Worm (Caenorhabditis elegans) whole organism, early embryonic: ENCODE data around the gene lgc-4.

ENCODE experiments used
- B0310.2 ChIP-seq: sonication (generic microtip); optimal IDR thresholded peaks from 2 replicates; lab custom pipeline; 2016; ENCODE audit warnings: mild to moderate bottlenecking, missing genetic modification characterization, missing compliant biosample characterization
- F13C5.2 ChIP-seq: sonication (generic microtip); optimal IDR thresholded peaks from 2 replicates; lab custom pipeline; 2017; ENCODE audit warnings: mild to moderate bottlenecking, missing genetic modification characterization, inconsistent platforms, missing compliant biosample characterization
- aly-1 ChIP-seq: sonication (generic microtip); optimal IDR thresholded peaks from 2 replicates; lab custom pipeline; 2016; ENCODE audit warnings: missing genetic modification characterization, missing compliant biosample characterization
- ama-1 ChIP-seq: fragments of 150-350 bp; optimal IDR thresholded peaks from 2 replicates; lab custom pipeline; 2014
- ceh-13 ChIP-seq: fragments of 200-800 bp; sonication (Bioruptor generic); optimal IDR thresholded peaks from 2 replicates; lab custom pipeline; 2018; ENCODE audit warnings: mild to moderate bottlenecking, missing genetic modification characterization, missing compliant biosample characterization
- ceh-36 ChIP-seq: sonication (generic microtip); optimal IDR thresholded peaks from 2 replicates; lab custom pipeline; 2016; ENCODE audit warnings: missing genetic modification characterization, inconsistent platforms, missing compliant biosample characterization
- ets-7 ChIP-seq: sonication (generic microtip); optimal IDR thresholded peaks from 2 replicates; lab custom pipeline; 2016; ENCODE audit warnings: missing genotype, missing genetic modification characterization, missing compliant biosample characterization
- flt-1 ChIP-seq: fragments of 200-800 bp; sonication (Bioruptor generic); IDR thresholded peaks from 2 replicates; pipeline ENCODE4 v1.3.6; 2022; ENCODE audit warnings: missing genetic modification characterization, missing compliant biosample characterization
- hmbx-1 ChIP-seq: sonication (generic microtip); optimal IDR thresholded peaks from 2 replicates; lab custom pipeline; 2016; ENCODE audit warnings: mild to moderate bottlenecking, missing genetic modification characterization, missing compliant biosample characterization
- hmg-4 ChIP-seq: fragments of 200-800 bp; sonication (Bioruptor generic); optimal IDR thresholded peaks from 2 replicates; lab custom pipeline; 2018; ENCODE audit warnings: mild to moderate bottlenecking, missing genetic modification characterization, missing compliant biosample characterization
- hnd-1 ChIP-seq: sonication (generic microtip); optimal IDR thresholded peaks from 2 replicates; lab custom pipeline; 2016; ENCODE audit warnings: missing genetic modification characterization, missing compliant biosample characterization
- pes-1 ChIP-seq: fragments of 200-800 bp; sonication (Bioruptor generic); IDR thresholded peaks from 2 replicates; pipeline ENCODE4 v1.3.6; 2022; ENCODE audit warnings: missing genetic modification reagents, missing genetic modification characterization, missing compliant biosample characterization
- scrt-1 ChIP-seq: fragments of 200-800 bp; sonication (Bioruptor generic); IDR thresholded peaks from 2 replicates; pipeline ENCODE4 v1.3.6; 2022; ENCODE audit warnings: missing genetic modification characterization, missing compliant biosample characterization
- sea-1 ChIP-seq: fragments of 200-800 bp; sonication (Bioruptor generic); conservative IDR thresholded peaks from 2 replicates; pipeline ENCODE4 v1.3.6; 2022; ENCODE audit warnings: missing genetic modification characterization, missing compliant biosample characterization
- tbx-11 ChIP-seq: fragments of 200-800 bp; sonication (Bioruptor generic); IDR thresholded peaks from 2 replicates; pipeline ENCODE4 v1.3.6; 2022; ENCODE audit warnings: missing genetic modification characterization, missing compliant biosample characterization
- tbx-37 ChIP-seq: fragments of 200-800 bp; sonication (Bioruptor generic); conservative IDR thresholded peaks from 2 replicates; pipeline ENCODE4 v1.3.6; 2022; ENCODE audit warnings: missing genetic modification reagents, missing genetic modification characterization, missing compliant biosample characterization
- tra-4 ChIP-seq: sonication (generic microtip); optimal IDR thresholded peaks from 2 replicates; lab custom pipeline; 2017; ENCODE audit warnings: missing genetic modification characterization, missing compliant biosample characterization

lgc-4 gene

ce11 chrX:9268373-9268772 lies 26.4 kb upstream of the lgc-4 start:
- TF ChIP-seq pes-1 (GFP tag; lab: Robert Waterston, UW): no peak
- no peak for TF ChIP-seq ceh-36 (tag; lab: Kevin White, UChicago)
- no peak for TF ChIP-seq hmg-4
- no peak for TF ChIP-seq hmbx-1 (tag; lab: Kevin White, UChicago)
- peak; percentile 29 for TF ChIP-seq ama-1

- TF ChIP-seq hnd-1: no peak
Measured at ce11 chrX:9266512-9266911, 24.5 kb upstream of the lgc-4 start.

ce11 chrX:9264636-9265035 lies 22.6 kb upstream of the lgc-4 start:
- TF ChIP-seq ceh-13 (GFP tag; lab: Kevin White, UChicago) (no peak), hmg-4 (no peak)

ce11 chrX:9264231-9264630 lies 22.2 kb upstream of the lgc-4 start, which contains the start of gene F18G5.6:
TSS of gene F18G5.6 (minus strand) at chrX:9264331.
- TF ChIP-seq flt-1 (GFP tag; lab: Robert Waterston, UW): no peak
- no peak for TF ChIP-seq sea-1 (GFP tag; lab: Robert Waterston, UW)
- TF ChIP-seq ets-7: no peak
- TF ChIP-seq scrt-1 (GFP tag; lab: Robert Waterston, UW): no peak
- no peak for TF ChIP-seq ama-1
- no peak for TF ChIP-seq tbx-11 (GFP tag; lab: Robert Waterston, UW)
- TF ChIP-seq B0310.2 (tag; lab: Kevin White, UChicago): no peak
- no peak for TF ChIP-seq hmg-4
- TF ChIP-seq hmbx-1 (tag; lab: Kevin White, UChicago): no peak
- TF ChIP-seq aly-1 (tag; lab: Kevin White, UChicago): no peak
- TF ChIP-seq hnd-1: no peak
- TF ChIP-seq tra-4: no peak
- TF ChIP-seq ceh-36 (tag; lab: Kevin White, UChicago): no peak
- no peak for TF ChIP-seq tbx-37 (GFP tag; lab: Robert Waterston, UW)

ce11 chrX:9261626-9262189 lies 19.7 kb upstream of the lgc-4 start:
- TF ChIP-seq hmbx-1 (tag; lab: Kevin White, UChicago) (no peak), sea-1 (GFP tag; lab: Robert Waterston, UW) (no peak), flt-1 (GFP tag; lab: Robert Waterston, UW) (no peak), aly-1 (tag; lab: Kevin White, UChicago) (no peak), B0310.2 (tag; lab: Kevin White, UChicago) (no peak), pes-1 (GFP tag; lab: Robert Waterston, UW) (no peak), ets-7 (no peak)

- TF ChIP-seq B0310.2 (tag; lab: Kevin White, UChicago) (no peak), ama-1 (no peak), tbx-11 (GFP tag; lab: Robert Waterston, UW) (no peak), flt-1 (GFP tag; lab: Robert Waterston, UW) (no peak), hmg-4 (no peak), tra-4 (no peak), ceh-13 (GFP tag; lab: Kevin White, UChicago) (no peak), scrt-1 (GFP tag; lab: Robert Waterston, UW) (no peak), tbx-37 (GFP tag; lab: Robert Waterston, UW) (no peak), ets-7 (no peak), aly-1 (tag; lab: Kevin White, UChicago) (no peak), sea-1 (GFP tag; lab: Robert Waterston, UW) (no peak), ceh-36 (tag; lab: Kevin White, UChicago) (no peak)
Measured at ce11 chrX:9259552-9259951, 17.5 kb upstream of the lgc-4 start, which contains the start of gene F18G5.1. TSS of gene F18G5.1 (plus strand) at chrX:9259852.

ce11 chrX:9255993-9256392 lies 14.0 kb upstream of the lgc-4 start:
- no peak for TF ChIP-seq scrt-1 (GFP tag; lab: Robert Waterston, UW)
- TF ChIP-seq flt-1 (GFP tag; lab: Robert Waterston, UW): no peak
- no peak for TF ChIP-seq B0310.2 (tag; lab: Kevin White, UChicago)
- TF ChIP-seq hmg-4: no peak
- no peak for TF ChIP-seq hnd-1
- no peak for TF ChIP-seq pes-1 (GFP tag; lab: Robert Waterston, UW)

ce11 chrX:9251488-9251887 lies 9.5 kb upstream of the lgc-4 start, which contains the start of gene pes-8:
TSS of gene pes-8 (plus strand) at chrX:9251788.
- no peak for TF ChIP-seq hmbx-1 (tag; lab: Kevin White, UChicago)
- no peak for TF ChIP-seq ama-1
- TF ChIP-seq aly-1 (tag; lab: Kevin White, UChicago): no peak
- no peak for TF ChIP-seq B0310.2 (tag; lab: Kevin White, UChicago)

ce11 chrX:9248083-9248805 lies 6.2 kb upstream of the lgc-4 start:
- TF ChIP-seq pes-1 (GFP tag; lab: Robert Waterston, UW) (no peak), hmg-4 (no peak), B0310.2 (tag; lab: Kevin White, UChicago) (no peak), tbx-37 (GFP tag; lab: Robert Waterston, UW) (no peak), hnd-1 (no peak), hmbx-1 (tag; lab: Kevin White, UChicago) (no peak), ceh-13 (GFP tag; lab: Kevin White, UChicago) (no peak), ceh-36 (tag; lab: Kevin White, UChicago) (no peak), F13C5.2 (tag; lab: Kevin White, UChicago) (no peak), flt-1 (GFP tag; lab: Robert Waterston, UW) (no peak), ets-7 (no peak)
